Fruit fly (Drosophila melanogaster) Kc167 (cell line): ENCODE measurements around the gene CG42711.

Source experiments
- Myc ChIP-seq: fragments of >200 bp; optimal IDR thresholded peaks from 2 replicates; lab custom pipeline; 2017; ENCODE audit warnings: missing external identifiers
- Sin3A ChIP-seq: fragments of >200 bp; optimal IDR thresholded peaks from 2 replicates; lab custom pipeline; 2018; ENCODE audit warnings: missing external identifiers
- h ChIP-seq: fragments of >200 bp; optimal IDR thresholded peaks from 3 replicates; lab custom pipeline; 2018; ENCODE audit warnings: missing external identifiers
- insv ChIP-seq: fragments of >200 bp; optimal IDR thresholded peaks from 3 replicates; lab custom pipeline; 2018; ENCODE audit warnings: missing external identifiers
- psq ChIP-seq: fragments of >200 bp; optimal IDR thresholded peaks from 2 replicates; lab custom pipeline; 2017; ENCODE audit warnings: missing external identifiers

- TF ChIP-seq psq (no peak), h (no peak), insv (lab: Kevin White, UChicago) (no peak), Sin3A (lab: Kevin White, UChicago) (no peak), Myc (lab: Kevin White, UChicago) (no peak)
Observed at dm6 chr2L:13979826-13980225, 48.7 kb upstream of the CG42711 start, which contains the start of gene NimC2.
